Worm (Caenorhabditis elegans) whole organism, L3 larva: ENCODE results near the gene dpyd-1.
A peak's percentile ranks its signal among the peaks of the same experiment; 100 is the strongest.

Experiments used
- ZK546.5 ChIP-seq: sonication (generic microtip); optimal IDR thresholded peaks from 2 replicates; lab custom pipeline; 2017; ENCODE audit warnings: missing biosample characterization, missing genetic modification characterization
- aly-2 ChIP-seq: fragments of 150-350 bp; optimal IDR thresholded peaks from 2 replicates; lab custom pipeline; 2014; ENCODE audit warnings: missing biosample characterization, missing genetic modification characterization
- ceh-28 ChIP-seq: fragments of 150-350 bp; optimal IDR thresholded peaks from 2 replicates; lab custom pipeline; 2014; ENCODE audit warnings: missing biosample characterization, missing genetic modification reagents, missing genetic modification characterization
- ceh-82 ChIP-seq: fragments of 150-350 bp; optimal IDR thresholded peaks from 2 replicates; lab custom pipeline; 2014; ENCODE audit warnings: missing biosample characterization, missing genetic modification characterization
- ceh-9 ChIP-seq: sonication (generic microtip); optimal IDR thresholded peaks from 2 replicates; lab custom pipeline; 2018; ENCODE audit warnings: missing biosample characterization, missing genetic modification characterization
- daf-12 ChIP-seq: fragments of 150-350 bp; optimal IDR thresholded peaks from 2 replicates; lab custom pipeline; 2014; ENCODE audit warnings: missing biosample characterization, missing genetic modification reagents, missing genetic modification characterization
- egl-27 ChIP-seq: sonication (generic microtip); optimal IDR thresholded peaks from 4 replicates; lab custom pipeline; 2017; ENCODE audit warnings: missing biosample characterization, missing genetic modification reagents, missing genetic modification characterization
- egl-5 ChIP-seq: fragments of 150-350 bp; optimal IDR thresholded peaks from 2 replicates; lab custom pipeline; 2017; ENCODE audit warnings: missing biosample characterization, missing genetic modification reagents, missing genetic modification characterization, inconsistent platforms
- elt-1 ChIP-seq: fragments of 150-350 bp; optimal IDR thresholded peaks from 2 replicates; lab custom pipeline; 2014; ENCODE audit warnings: missing biosample characterization, missing genetic modification characterization
- elt-2 ChIP-seq: sonication (generic microtip); optimal IDR thresholded peaks from 2 replicates; lab custom pipeline; 2016; ENCODE audit warnings: missing genetic modification reagents, mild to moderate bottlenecking, missing genetic modification characterization, missing compliant biosample characterization
- elt-3 ChIP-seq, 3 experiments: fragments of 150-350 bp in 1 of 3; sonication (generic microtip) in 2 of 3; optimal IDR thresholded peaks; 2 replicates in 2 of 3; 4 replicates in 1 of 3; lab custom pipeline; 2014 to 2017; ENCODE audit warnings: missing biosample characterization in 3 of 3, missing genetic modification characterization in 3 of 3
- eor-1 ChIP-seq, 2 experiments: fragments of 150-350 bp; optimal IDR thresholded peaks; 2 replicates each; lab custom pipeline; 2014 to 2018; ENCODE audit warnings: missing biosample characterization in 2 of 2, missing genetic modification characterization in 2 of 2
- fkh-10 ChIP-seq: sonication (generic microtip); optimal IDR thresholded peaks from 2 replicates; lab custom pipeline; 2017; ENCODE audit warnings: missing biosample characterization, missing genetic modification reagents, missing genetic modification characterization
- fos-1 ChIP-seq: fragments of 150-350 bp; optimal IDR thresholded peaks from 2 replicates; lab custom pipeline; 2014; ENCODE audit warnings: missing biosample characterization, missing genetic modification characterization
- hmg-11 ChIP-seq: sonication (generic microtip); optimal IDR thresholded peaks from 2 replicates; lab custom pipeline; 2016; ENCODE audit warnings: missing genetic modification characterization, missing compliant biosample characterization
- jun-1 ChIP-seq: fragments of 150-350 bp; optimal IDR thresholded peaks from 2 replicates; lab custom pipeline; 2014; ENCODE audit warnings: missing biosample characterization, missing genetic modification reagents, missing genetic modification characterization
- lin-15B ChIP-seq: fragments of 150-350 bp; optimal IDR thresholded peaks from 2 replicates; lab custom pipeline; 2014; ENCODE audit warnings: missing biosample characterization, missing genetic modification characterization
- lin-39 ChIP-seq: fragments of 150-350 bp; optimal IDR thresholded peaks from 2 replicates; lab custom pipeline; 2018; ENCODE audit warnings: missing biosample characterization, missing genetic modification reagents, missing genetic modification characterization
- lsy-12 ChIP-seq: sonication (generic microtip); optimal IDR thresholded peaks from 2 replicates; lab custom pipeline; 2016; ENCODE audit warnings: mild to moderate bottlenecking, missing genetic modification characterization, missing compliant biosample characterization
- mdl-1 ChIP-seq: fragments of 150-350 bp; optimal IDR thresholded peaks from 2 replicates; lab custom pipeline; 2014; ENCODE audit warnings: missing biosample characterization, missing genetic modification characterization
- nhr-11 ChIP-seq: fragments of 150-350 bp; optimal IDR thresholded peaks from 2 replicates; lab custom pipeline; 2014; ENCODE audit warnings: missing biosample characterization, missing genetic modification characterization
- nhr-12 ChIP-seq: fragments of 150-350 bp; optimal IDR thresholded peaks from 2 replicates; lab custom pipeline; 2014; ENCODE audit warnings: missing biosample characterization, missing genetic modification characterization
- nhr-23 ChIP-seq: fragments of 150-350 bp; optimal IDR thresholded peaks from 2 replicates; lab custom pipeline; 2014; ENCODE audit warnings: missing biosample characterization, missing genetic modification reagents, missing genetic modification characterization
- nhr-28 ChIP-seq: fragments of 150-350 bp; optimal IDR thresholded peaks from 2 replicates; lab custom pipeline; 2014; ENCODE audit warnings: missing biosample characterization, missing genetic modification characterization
- nhr-43 ChIP-seq: sonication (generic microtip); optimal IDR thresholded peaks from 2 replicates; lab custom pipeline; 2016; ENCODE audit warnings: mild to moderate bottlenecking, missing genetic modification characterization, missing compliant biosample characterization; ENCODE audit not compliant: poor library complexity, severe bottlenecking
- nhr-76 ChIP-seq: fragments of 150-350 bp; sonication (generic microtip); optimal IDR thresholded peaks from 5 replicates; lab custom pipeline; 2014; ENCODE audit warnings: missing biosample characterization, missing genetic modification characterization
- nhr-77 ChIP-seq: fragments of 150-350 bp; optimal IDR thresholded peaks from 2 replicates; lab custom pipeline; 2014; ENCODE audit warnings: missing biosample characterization, missing genetic modification characterization
- pqm-1 ChIP-seq: fragments of 150-350 bp; optimal IDR thresholded peaks from 2 replicates; lab custom pipeline; 2017; ENCODE audit warnings: missing biosample characterization, missing genetic modification characterization, inconsistent platforms
- sea-2 ChIP-seq: fragments of 150-350 bp; sonication (generic microtip); optimal IDR thresholded peaks from 4 replicates; lab custom pipeline; 2014; ENCODE audit warnings: missing biosample characterization, missing genetic modification reagents, missing genetic modification characterization
- snpc-4 ChIP-seq: fragments of 150-350 bp; optimal IDR thresholded peaks from 2 replicates; lab custom pipeline; 2014; ENCODE audit warnings: missing biosample characterization, missing genetic modification characterization
- unc-39 ChIP-seq: sonication (generic microtip); optimal IDR thresholded peaks from 4 replicates; lab custom pipeline; 2017; ENCODE audit warnings: missing biosample characterization, missing genetic modification characterization
- unc-62 ChIP-seq: fragments of 150-350 bp; sonication (generic microtip); optimal IDR thresholded peaks from 4 replicates; lab custom pipeline; 2014; ENCODE audit warnings: missing biosample characterization, missing genetic modification reagents, missing genetic modification characterization

Gene dpyd-1

DNA sequence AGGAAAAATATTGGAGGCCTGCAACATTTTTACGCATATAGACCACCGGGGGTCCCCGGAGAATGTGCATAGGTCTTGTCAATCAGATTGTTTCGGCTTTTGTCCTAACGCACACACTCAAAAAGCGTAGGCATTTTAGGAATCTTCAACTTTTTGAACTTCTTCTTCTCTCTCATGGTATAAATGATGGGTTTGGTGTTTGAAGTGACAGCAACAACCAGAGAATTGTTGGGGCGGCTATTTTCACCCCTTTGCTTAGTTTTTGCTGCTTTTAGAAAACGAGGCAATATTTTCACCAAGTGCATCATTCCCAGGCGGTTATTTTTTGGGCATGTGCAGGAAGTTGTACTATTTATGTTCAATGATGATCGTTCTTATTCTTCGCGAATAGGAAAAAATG, 16.0 kb upstream of the dpyd-1 start:
- TF ChIP-seq egl-27 (no peak), nhr-11 (tag; lab: Kevin White, UChicago) (no peak), unc-62 (GFP tag; lab: Kevin White, UChicago) (peak; percentile 18), ceh-82 (tag; lab: Kevin White, UChicago) (no peak), nhr-43 (tag; lab: Kevin White, UChicago) (no peak), lin-39 (tag; lab: Kevin White, UChicago) (peak; percentile 32), mdl-1 (tag; lab: Kevin White, UChicago) (no peak), elt-3 (tag; optimal IDR thresholded peaks at IDR 0.05; lab: Kevin White, UChicago) (no peak), egl-5 (tag; lab: Kevin White, UChicago) (no peak), hmg-11 (tag; lab: Kevin White, UChicago) (no peak), elt-2 (tag; lab: Kevin White, UChicago) (no peak)

DNA sequence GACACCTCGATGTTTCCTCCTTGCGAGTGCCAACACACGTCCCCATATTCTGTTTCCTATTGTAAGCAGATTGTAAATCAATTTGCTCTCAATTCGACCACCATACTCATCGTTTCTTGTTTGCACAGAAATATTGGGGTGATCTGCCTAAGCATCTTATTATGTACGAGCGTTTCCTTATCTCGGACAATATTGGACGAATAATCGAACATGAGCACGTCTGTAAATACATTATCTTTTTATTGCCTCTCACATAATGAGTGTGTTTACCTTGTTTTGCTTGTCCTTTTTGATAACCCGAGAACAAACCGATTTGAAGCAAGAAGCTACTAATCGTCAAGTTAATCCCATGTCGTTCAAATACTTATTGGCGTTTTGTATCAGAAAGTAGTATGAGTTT, 12.6 kb upstream of the dpyd-1 start:
- no peak for TF ChIP-seq nhr-11 (tag; lab: Kevin White, UChicago)

DNA sequence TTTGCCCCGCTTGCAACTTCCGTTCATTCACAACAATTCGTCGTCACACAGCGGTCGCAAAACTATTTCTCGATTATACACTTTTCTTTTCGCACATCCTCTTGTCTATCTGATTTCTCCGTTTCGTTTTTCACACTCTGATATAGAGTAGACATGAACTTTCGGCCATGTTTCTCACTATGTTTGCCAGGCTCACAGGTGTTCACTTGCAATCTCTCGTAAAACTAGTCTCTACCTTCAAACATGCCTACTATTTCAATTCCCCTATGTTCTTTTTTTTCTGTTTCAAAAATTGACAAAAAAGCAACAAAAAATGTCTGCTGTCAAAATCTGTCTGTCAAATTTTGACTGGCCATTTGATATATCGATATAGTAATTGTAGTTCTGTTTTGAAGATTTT, 10.5 kb upstream of the dpyd-1 start:
- no peak for TF ChIP-seq nhr-43 (tag; lab: Kevin White, UChicago)
- no peak for TF ChIP-seq jun-1 (tag; lab: Kevin White, UChicago)

DNA sequence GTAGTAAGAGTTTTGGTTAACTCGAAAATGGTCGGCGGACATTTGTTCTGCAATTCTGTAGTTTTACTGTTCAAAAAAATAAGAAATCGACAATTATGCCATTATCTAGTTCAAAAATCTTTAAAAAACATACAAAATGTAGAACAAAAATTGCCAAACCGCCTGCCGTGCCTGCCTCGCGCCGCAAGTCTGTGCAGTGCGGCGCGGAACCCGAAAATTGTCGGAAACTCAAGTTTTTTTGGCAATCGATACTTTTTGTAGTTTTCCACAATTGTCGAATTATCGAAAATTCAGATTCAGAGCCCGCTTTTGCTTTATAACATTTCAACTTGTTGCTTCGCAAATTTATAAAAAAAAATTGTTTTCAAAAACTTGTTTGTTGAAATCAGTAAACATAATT, 9.6 kb upstream of the dpyd-1 start:
- no peak for TF ChIP-seq ZK546.5 (tag; lab: Kevin White, UChicago)
- no peak for TF ChIP-seq nhr-23
- TF ChIP-seq lin-39 (tag; lab: Kevin White, UChicago): no peak
- no peak for TF ChIP-seq unc-39
- no peak for TF ChIP-seq lsy-12 (tag; lab: Kevin White, UChicago)
- no peak for TF ChIP-seq elt-1 (tag; lab: Kevin White, UChicago)
- TF ChIP-seq ceh-82 (tag; lab: Kevin White, UChicago): no peak
- no peak for TF ChIP-seq ceh-28 (tag; lab: Kevin White, UChicago)
- no peak for TF ChIP-seq hmg-11 (tag; lab: Kevin White, UChicago)
- TF ChIP-seq nhr-28 (tag; lab: Kevin White, UChicago): no peak
- no peak for TF ChIP-seq snpc-4 (tag; lab: Kevin White, UChicago)
- TF ChIP-seq eor-1 (tag; optimal IDR thresholded peaks at IDR 0.05; lab: Kevin White, UChicago): no peak
- no peak for TF ChIP-seq aly-2 (tag; lab: Kevin White, UChicago)
- no peak for TF ChIP-seq nhr-11 (tag; lab: Kevin White, UChicago)
- TF ChIP-seq daf-12 (tag; lab: Kevin White, UChicago): no peak
- TF ChIP-seq lin-15B (tag; lab: Kevin White, UChicago): no peak
- no peak for TF ChIP-seq sea-2 (GFP tag; lab: Kevin White, UChicago)

DNA sequence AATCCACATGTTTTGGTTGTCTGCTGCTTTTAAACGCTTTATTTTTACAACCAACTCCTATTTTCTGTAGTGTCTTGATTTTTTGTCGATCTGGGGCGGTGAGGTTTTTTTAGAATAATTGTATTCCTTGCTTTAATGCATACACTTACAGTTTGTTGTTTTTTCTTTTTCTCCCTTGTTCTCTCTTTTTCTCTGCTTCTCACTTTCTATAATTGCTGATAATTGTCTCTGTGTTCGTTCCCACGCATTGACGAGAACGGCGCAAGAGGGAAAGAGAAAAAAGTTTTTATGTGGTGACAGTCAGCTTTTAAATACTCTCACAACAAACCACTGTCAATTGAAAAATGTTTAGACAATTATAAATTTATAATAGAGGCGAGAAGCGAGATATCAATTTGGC, 8.9 kb upstream of the dpyd-1 start:
- peak; percentile 31 for TF ChIP-seq elt-2 (tag; lab: Kevin White, UChicago)
- no peak for TF ChIP-seq pqm-1 (tag; lab: Kevin White, UChicago)

DNA sequence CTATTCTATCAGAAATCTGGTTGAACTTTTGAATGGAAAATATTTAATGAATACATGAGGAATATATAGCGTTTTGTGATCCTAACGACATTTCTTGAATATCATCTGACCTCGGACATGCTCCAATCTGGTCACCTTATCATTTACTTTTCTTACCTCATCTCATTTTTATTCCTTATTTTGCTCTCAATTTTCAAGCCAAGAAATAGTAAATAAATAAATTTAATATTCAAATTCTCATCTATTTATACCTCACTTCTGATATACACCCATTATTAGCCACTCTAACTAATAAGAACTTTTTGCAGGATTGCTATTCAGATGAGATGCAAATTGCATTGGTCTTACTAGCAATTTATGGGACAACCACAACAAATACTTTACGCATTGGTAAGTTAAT, 6.7 kb upstream of the dpyd-1 start, which contains the start of gene ddr-1:
TSS of gene ddr-1 (plus strand) at position 301 of the 400 bp plus-strand sequence.
- no peak for TF ChIP-seq fos-1 (tag; lab: Kevin White, UChicago)

DNA sequence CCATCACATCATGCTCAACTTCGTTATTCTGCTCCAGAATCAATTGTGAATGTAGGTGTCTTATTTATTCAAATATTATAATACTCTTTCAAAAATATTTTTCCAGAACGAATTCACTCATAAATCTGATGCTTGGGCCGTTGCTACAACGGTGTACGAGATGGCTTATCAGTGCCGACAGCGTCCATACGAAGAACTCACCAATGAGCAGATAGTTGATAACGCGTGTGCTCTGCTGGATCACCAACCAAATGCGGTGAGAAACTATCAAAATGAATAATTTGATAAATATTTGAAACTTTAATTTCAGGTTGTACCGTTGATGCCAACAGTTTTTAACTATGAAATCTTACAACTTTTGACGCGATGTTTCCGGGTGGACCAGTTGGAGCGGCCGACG, 2.0 kb upstream of the dpyd-1 start:
- peak; percentile 37 for TF ChIP-seq pqm-1 (tag; lab: Kevin White, UChicago)
- peak; percentile 82 for TF ChIP-seq elt-2 (tag; lab: Kevin White, UChicago)
- no peak for TF ChIP-seq unc-62 (GFP tag; lab: Kevin White, UChicago)

DNA sequence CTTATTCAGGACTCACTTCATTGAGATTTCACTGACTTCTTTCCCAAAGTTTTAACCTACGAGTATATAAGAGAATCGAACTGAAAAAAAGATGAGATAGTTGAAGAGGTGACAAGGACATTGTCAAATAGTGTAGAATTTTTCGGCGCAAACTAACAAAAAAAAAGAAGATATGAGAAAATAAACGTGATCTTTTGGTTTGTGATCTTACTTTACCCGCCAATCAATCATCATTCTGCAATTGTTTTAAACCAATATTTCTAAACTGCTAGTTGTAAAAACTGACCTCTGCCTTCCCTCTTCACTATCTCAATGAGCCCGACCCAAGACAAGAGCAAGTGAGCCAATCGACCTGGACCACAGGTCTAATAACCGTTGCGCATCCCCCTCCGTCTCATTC, 1.5 kb upstream of the dpyd-1 start:
- TF ChIP-seq ceh-9 (tag; lab: Kevin White, UChicago) (no peak), egl-27 (no peak), nhr-23 (no peak), nhr-77 (tag; lab: Kevin White, UChicago) (no peak), mdl-1 (tag; lab: Kevin White, UChicago) (no peak), eor-1 (tag; optimal IDR thresholded peaks at IDR 0.05; lab: Kevin White, UChicago) (no peak), fkh-10 (GFP tag; lab: Kevin White, UChicago) (no peak), nhr-76 (tag; lab: Kevin White, UChicago) (no peak), nhr-12 (tag; lab: Kevin White, UChicago) (no peak)
